Worm (Caenorhabditis elegans): Measurements from ENCODE around the gene Y58A7A.1.

Gene Y58A7A.1

ce11 chrV:5084957-5085465 lies 15.7 kb upstream of the Y58A7A.1 start, which contains the start of gene Y58A7A.4:
Gene Y58A7A.4, minus strand, starts transcription at chrV:5085007.
- TF ChIP-seq skn-1 (tag; optimal IDR thresholded peaks at IDR 0.05) (no peak), nhr-129 (tag; optimal IDR thresholded peaks at IDR 0.05) (peak; percentile 2)

DNA sequence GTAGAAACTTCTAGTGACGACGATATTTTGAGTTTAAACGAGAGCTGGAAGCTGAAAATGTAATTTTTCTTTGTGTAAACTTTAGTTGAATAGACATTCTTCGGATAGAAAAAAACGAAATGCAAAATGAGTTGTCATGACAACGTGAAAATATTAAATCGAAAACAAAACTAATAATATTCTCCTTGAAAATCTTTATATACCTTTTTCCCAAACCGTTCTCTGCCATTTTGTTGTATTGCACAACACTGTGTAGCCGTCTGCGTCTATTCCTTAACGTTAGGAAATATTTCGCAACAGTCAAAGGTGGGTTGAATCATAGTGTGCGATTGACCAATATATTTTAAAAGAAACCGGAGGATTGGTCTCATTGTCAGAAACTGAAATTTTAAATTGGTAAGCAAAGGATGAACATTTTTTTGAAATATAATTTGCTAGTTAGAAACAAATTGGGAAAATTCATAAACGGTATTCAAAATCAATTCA lies 11.6 kb upstream of the Y58A7A.1 start, which contains the start of gene Y58A7A.3:
Gene Y58A7A.3, minus strand, starts transcription at position 51 of the 486 bp plus-strand sequence.
- TF ChIP-seq nhr-25 (tag; optimal IDR thresholded peaks at IDR 0.05): peak; percentile 57
- no peak for TF ChIP-seq dmd-4 (tag; optimal IDR thresholded peaks at IDR 0.05)
- no peak for TF ChIP-seq nhr-21 (tag; optimal IDR thresholded peaks at IDR 0.05)
- TF ChIP-seq gmeb-1 (tag; optimal IDR thresholded peaks at IDR 0.05): peak; percentile 9
- TF ChIP-seq sma-3 (GFP tag; optimal IDR thresholded peaks at IDR 0.05): peak; percentile 43
- TF ChIP-seq ztf-1 (GFP tag; conservative IDR thresholded peaks at IDR 0.05): no peak
- TF ChIP-seq ztf-4 (tag; optimal IDR thresholded peaks at IDR 0.05): no peak
- TF ChIP-seq nhr-11 (tag; optimal IDR thresholded peaks at IDR 0.05): no peak
- TF ChIP-seq ZK546.5 (tag; optimal IDR thresholded peaks at IDR 0.05): no peak
- no peak for TF ChIP-seq aly-2 (tag; optimal IDR thresholded peaks at IDR 0.05)
- TF ChIP-seq unc-55 (GFP tag; optimal IDR thresholded peaks at IDR 0.05): peak; percentile 50
- no peak for TF ChIP-seq snpc-4 (tag; optimal IDR thresholded peaks at IDR 0.05)
- peak; percentile 17 for TF ChIP-seq F13H6.1 (tag; optimal IDR thresholded peaks at IDR 0.05)
- no peak for TF ChIP-seq mbf-1 (tag; optimal IDR thresholded peaks at IDR 0.05)
- peak; percentile 38 for TF ChIP-seq crh-2 (tag; optimal IDR thresholded peaks at IDR 0.05)
- no peak for TF ChIP-seq ceh-82 (tag; optimal IDR thresholded peaks at IDR 0.05)
- TF ChIP-seq nhr-129 (tag; optimal IDR thresholded peaks at IDR 0.05): peak; percentile 100
- no peak for TF ChIP-seq egl-27 (tag; optimal IDR thresholded peaks at IDR 0.05)
- TF ChIP-seq nhr-237 (tag; optimal IDR thresholded peaks at IDR 0.05): no peak
- no peak for TF ChIP-seq skn-1 (tag; optimal IDR thresholded peaks at IDR 0.05)
- TF ChIP-seq alr-1 (tag; optimal IDR thresholded peaks at IDR 0.05): no peak
- TF ChIP-seq ama-1 (optimal IDR thresholded peaks at IDR 0.05): no peak
- TF ChIP-seq fos-1 (tag; optimal IDR thresholded peaks at IDR 0.05): peak; percentile 87
- TF ChIP-seq nhr-12 (tag; optimal IDR thresholded peaks at IDR 0.05): no peak
- no peak for TF ChIP-seq R02D3.7 (tag; optimal IDR thresholded peaks at IDR 0.05)
- TF ChIP-seq mab-5 (tag; optimal IDR thresholded peaks at IDR 0.05): no peak
- TF ChIP-seq elt-3 (tag; optimal IDR thresholded peaks at IDR 0.05): no peak
- TF ChIP-seq sma-9 (GFP tag; optimal IDR thresholded peaks at IDR 0.05): peak; percentile 33
- TF ChIP-seq sma-9 (tag; optimal IDR thresholded peaks at IDR 0.05): no peak
- peak in 1 of 2 experiments; percentile 31 for TF ChIP-seq lsy-2 (tag; optimal IDR thresholded peaks at IDR 0.05)
- TF ChIP-seq lin-13 (GFP tag; optimal IDR thresholded peaks at IDR 0.05): no peak
- no peak for TF ChIP-seq mdl-1 (tag; optimal IDR thresholded peaks at IDR 0.05)
- TF ChIP-seq ceh-16 (tag; optimal IDR thresholded peaks at IDR 0.05): no peak
- peak; percentile 62 for TF ChIP-seq C34F6.9 (tag; optimal IDR thresholded peaks at IDR 0.05)
- no peak for TF ChIP-seq ztf-11 (tag; optimal IDR thresholded peaks at IDR 0.05)
- TF ChIP-seq nhr-10 (tag; optimal IDR thresholded peaks at IDR 0.05): no peak

- TF ChIP-seq snpc-4 (tag; optimal IDR thresholded peaks at IDR 0.05) (no peak), gmeb-1 (tag; optimal IDR thresholded peaks at IDR 0.05) (no peak), fos-1 (tag; optimal IDR thresholded peaks at IDR 0.05) (no peak), nhr-25 (tag; optimal IDR thresholded peaks at IDR 0.05) (no peak), ztf-4 (tag; optimal IDR thresholded peaks at IDR 0.05) (no peak), sma-9 (GFP tag; optimal IDR thresholded peaks at IDR 0.05) (no peak), sma-9 (tag; optimal IDR thresholded peaks at IDR 0.05) (no peak), ceh-16 (tag; optimal IDR thresholded peaks at IDR 0.05) (no peak), elt-1 (tag; optimal IDR thresholded peaks at IDR 0.05) (no peak), nhr-77 (tag; optimal IDR thresholded peaks at IDR 0.05) (no peak), mab-5 (tag; optimal IDR thresholded peaks at IDR 0.05) (no peak), ceh-82 (tag; optimal IDR thresholded peaks at IDR 0.05) (no peak), crh-2 (tag; optimal IDR thresholded peaks at IDR 0.05) (no peak), unc-55 (GFP tag; optimal IDR thresholded peaks at IDR 0.05) (no peak), alr-1 (tag; optimal IDR thresholded peaks at IDR 0.05) (no peak), nhr-237 (tag; optimal IDR thresholded peaks at IDR 0.05) (no peak), zag-1 (tag; optimal IDR thresholded peaks at IDR 0.05) (no peak)
These were observed 2.7 kb upstream of the Y58A7A.1 start, which contains the start of gene Y58A7A.2 for ce11 chrV:5072082-5072481. Gene Y58A7A.2, minus strand, starts transcription at chrV:5072182.

Measured in whole organism, L2 larva.